Fruit fly (Drosophila melanogaster) whole organism, prepupa: ENCODE measurements around the gene Phf5a.
A peak's percentile ranks its signal among the peaks of the same experiment; 100 is the strongest.

Experiments
- CG10631 ChIP-seq: fragments of 200-800 bp; sonication (Bioruptor generic); optimal IDR thresholded peaks from 2 replicates; lab custom pipeline; 2016; ENCODE audit warnings: missing biosample characterization, missing genetic modification characterization
- CG10669 ChIP-seq: fragments of 200-800 bp; sonication (Bioruptor generic); optimal IDR thresholded peaks from 3 replicates; lab custom pipeline; 2018; ENCODE audit warnings: missing biosample characterization, mild to moderate bottlenecking, missing genetic modification characterization, moderate library complexity
- CG11294 ChIP-seq: fragments of 200-800 bp; sonication (Bioruptor generic); IDR thresholded peaks from 2 replicates; pipeline ENCODE4 v1.3.6; 2022; ENCODE audit warnings: missing biosample characterization, missing genetic modification characterization
- CG11762 ChIP-seq: fragments of 200-800 bp; sonication (Bioruptor generic); optimal IDR thresholded peaks from 3 replicates; lab custom pipeline; 2016; ENCODE audit warnings: missing biosample characterization, missing genetic modification characterization; ENCODE audit not compliant: insufficient read depth
- CG11902 ChIP-seq: fragments of 200-800 bp; sonication (Bioruptor generic); optimal IDR thresholded peaks from 3 replicates; lab custom pipeline; 2016; ENCODE audit warnings: missing biosample characterization, missing genetic modification characterization
- CG1621 ChIP-seq: fragments of 200-800 bp; sonication (Bioruptor generic); optimal IDR thresholded peaks from 3 replicates; lab custom pipeline; 2018; ENCODE audit warnings: missing biosample characterization, mild to moderate bottlenecking, missing genetic modification characterization
- CG16779 ChIP-seq: fragments of 200-800 bp; sonication (Bioruptor generic); optimal IDR thresholded peaks from 3 replicates; lab custom pipeline; 2017; ENCODE audit warnings: missing biosample characterization, mild to moderate bottlenecking, missing genetic modification characterization
- CG3032 ChIP-seq: fragments of 200-800 bp; optimal IDR thresholded peaks from 2 replicates; lab custom pipeline; 2019; ENCODE audit warnings: missing biosample characterization, mild to moderate bottlenecking, missing genetic modification characterization, moderate library complexity
- CG31627 ChIP-seq: fragments of 200-800 bp; sonication (Bioruptor generic); optimal IDR thresholded peaks from 3 replicates; lab custom pipeline; 2016; ENCODE audit warnings: missing biosample characterization, missing genetic modification characterization
- CG32006 ChIP-seq: fragments of 200-800 bp; sonication (Bioruptor generic); optimal IDR thresholded peaks from 3 replicates; lab custom pipeline; 2017; ENCODE audit warnings: missing biosample characterization, mild to moderate bottlenecking, missing genetic modification characterization
- CG34406 ChIP-seq: fragments of 200-800 bp; sonication (Bioruptor generic); optimal IDR thresholded peaks from 3 replicates; lab custom pipeline; 2016; ENCODE audit warnings: missing biosample characterization, missing genetic modification characterization
- CG3919 ChIP-seq: fragments of 200-800 bp; sonication (Bioruptor generic); optimal IDR thresholded peaks from 3 replicates; lab custom pipeline; 2016; ENCODE audit warnings: missing biosample characterization, missing genetic modification characterization
- CG6163 ChIP-seq: fragments of 200-800 bp; sonication (Bioruptor generic); IDR thresholded peaks from 3 replicates; pipeline ENCODE4 v1.3.6; 2022; ENCODE audit warnings: missing biosample characterization, missing genetic modification characterization
- CG6276 ChIP-seq: fragments of 200-800 bp; sonication (Bioruptor generic); optimal IDR thresholded peaks from 2 replicates; lab custom pipeline; 2017; ENCODE audit warnings: missing biosample characterization, mild to moderate bottlenecking, missing genetic modification characterization
- CG6792 ChIP-seq: fragments of 200-800 bp; sonication (Bioruptor generic); optimal IDR thresholded peaks from 3 replicates; lab custom pipeline; 2016; ENCODE audit warnings: missing biosample characterization, missing genetic modification characterization
- CG6854 ChIP-seq: fragments of 200-800 bp; sonication (Bioruptor generic); optimal IDR thresholded peaks from 2 replicates; lab custom pipeline; 2017; ENCODE audit warnings: missing biosample characterization, mild to moderate bottlenecking, missing genetic modification characterization
- CG7368 ChIP-seq: fragments of 200-800 bp; sonication (Bioruptor generic); optimal IDR thresholded peaks from 3 replicates; lab custom pipeline; 2016; ENCODE audit warnings: missing biosample characterization, missing genetic modification characterization
- CG8119 ChIP-seq: fragments of 200-800 bp; sonication (Bioruptor generic); IDR thresholded peaks from 3 replicates; pipeline ENCODE4 v1.3.6; 2022; ENCODE audit warnings: missing biosample characterization, missing genetic modification characterization
- CG8632 ChIP-seq: fragments of 200-800 bp; sonication (Bioruptor generic); optimal IDR thresholded peaks from 3 replicates; lab custom pipeline; 2016; ENCODE audit warnings: missing biosample characterization, missing genetic modification characterization
- CG9139 ChIP-seq: fragments of 200-800 bp; sonication (Bioruptor generic); optimal IDR thresholded peaks from 3 replicates; lab custom pipeline; 2017; ENCODE audit warnings: missing biosample characterization, mild to moderate bottlenecking, missing genetic modification characterization
- Eip78C ChIP-seq: fragments of 200-800 bp; sonication (Bioruptor generic); peaks from one replicate; lab custom pipeline; 2016; ENCODE audit warnings: missing biosample characterization, missing genetic modification characterization
- Ets21C ChIP-seq: fragments of 200-800 bp; sonication (Bioruptor generic); optimal IDR thresholded peaks from 3 replicates; lab custom pipeline; 2016; ENCODE audit warnings: missing biosample characterization, missing genetic modification characterization
- Ets96B ChIP-seq: fragments of 200-800 bp; optimal IDR thresholded peaks from 2 replicates; lab custom pipeline; 2019; ENCODE audit warnings: missing biosample characterization, mild to moderate bottlenecking, missing genetic modification characterization, moderate library complexity
- Gug ChIP-seq: fragments of 200-800 bp; sonication (Bioruptor generic); IDR thresholded peaks from 2 replicates; pipeline ENCODE4 v1.3.6; 2022; ENCODE audit warnings: missing biosample characterization, missing genetic modification characterization
- Hr39 ChIP-seq: fragments of 200-800 bp; sonication (Bioruptor generic); optimal IDR thresholded peaks from 2 replicates; lab custom pipeline; 2016; ENCODE audit warnings: missing biosample characterization, missing genetic modification characterization
- Hr4 ChIP-seq: fragments of 200-800 bp; sonication (Bioruptor generic); optimal IDR thresholded peaks from 3 replicates; lab custom pipeline; 2016; ENCODE audit warnings: missing biosample characterization, missing genetic modification characterization
- Met ChIP-seq: fragments of 200-800 bp; sonication (Bioruptor generic); optimal IDR thresholded peaks from 3 replicates; lab custom pipeline; 2016; ENCODE audit warnings: missing biosample characterization, missing genetic modification characterization
- OdsH ChIP-seq: fragments of 200-800 bp; sonication (Bioruptor generic); optimal IDR thresholded peaks from 3 replicates; lab custom pipeline; 2016; ENCODE audit warnings: missing biosample characterization, missing genetic modification characterization
- Sox102F ChIP-seq: fragments of 200-800 bp; sonication (Bioruptor generic); optimal IDR thresholded peaks from 2 replicates; lab custom pipeline; 2016; ENCODE audit warnings: missing biosample characterization, mild to moderate bottlenecking, missing genetic modification characterization
- Sox14 ChIP-seq: fragments of 200-800 bp; sonication (Bioruptor generic); optimal IDR thresholded peaks from 3 replicates; lab custom pipeline; 2016; ENCODE audit warnings: missing biosample characterization, missing genetic modification characterization
- Sox15 ChIP-seq: fragments of 200-800 bp; sonication (Bioruptor generic); optimal IDR thresholded peaks from 3 replicates; lab custom pipeline; 2016; ENCODE audit warnings: missing biosample characterization, missing genetic modification characterization
- achi ChIP-seq: fragments of 200-800 bp; sonication (Bioruptor generic); optimal IDR thresholded peaks from 3 replicates; lab custom pipeline; 2016; ENCODE audit warnings: missing biosample characterization, missing genetic modification characterization
- acj6 ChIP-seq: fragments of 200-800 bp; sonication (Bioruptor generic); optimal IDR thresholded peaks from 3 replicates; lab custom pipeline; 2016; ENCODE audit warnings: missing biosample characterization, missing genetic modification characterization
- cyc ChIP-seq: fragments of 200-800 bp; sonication (Bioruptor generic); optimal IDR thresholded peaks from 3 replicates; lab custom pipeline; 2016; ENCODE audit warnings: missing biosample characterization, missing genetic modification characterization
- dsx ChIP-seq: fragments of 200-800 bp; optimal IDR thresholded peaks from 3 replicates; lab custom pipeline; 2019; ENCODE audit warnings: missing biosample characterization, mild to moderate bottlenecking, missing genetic modification characterization, moderate library complexity; ENCODE audit not compliant: poor library complexity, severe bottlenecking
- esn ChIP-seq: fragments of 200-800 bp; sonication (Bioruptor generic); optimal IDR thresholded peaks from 2 replicates; lab custom pipeline; 2016; ENCODE audit warnings: missing biosample characterization, mild to moderate bottlenecking, missing genetic modification characterization, moderate library complexity
- fd85E ChIP-seq: fragments of 200-800 bp; sonication (Bioruptor generic); optimal IDR thresholded peaks from 3 replicates; lab custom pipeline; 2016; ENCODE audit warnings: missing biosample characterization, missing genetic modification characterization
- fkh ChIP-seq: fragments of 200-800 bp; sonication (Bioruptor generic); optimal IDR thresholded peaks from 3 replicates; lab custom pipeline; 2017; ENCODE audit warnings: missing biosample characterization, mild to moderate bottlenecking, missing genetic modification characterization, moderate library complexity
- lz ChIP-seq: fragments of 200-800 bp; sonication (Bioruptor generic); optimal IDR thresholded peaks from 3 replicates; lab custom pipeline; 2016; ENCODE audit warnings: missing biosample characterization, missing genetic modification characterization
- net ChIP-seq: fragments of 200-800 bp; sonication (Bioruptor generic); optimal IDR thresholded peaks from 3 replicates; lab custom pipeline; 2016; ENCODE audit warnings: missing biosample characterization, missing genetic modification characterization
- pdm3 ChIP-seq: fragments of 200-800 bp; sonication (Bioruptor generic); optimal IDR thresholded peaks from 3 replicates; lab custom pipeline; 2016; ENCODE audit warnings: missing biosample characterization, missing genetic modification characterization
- spab ChIP-seq: fragments of 200-800 bp; sonication (Bioruptor generic); optimal IDR thresholded peaks from 2 replicates; lab custom pipeline; 2017; ENCODE audit warnings: missing biosample characterization, mild to moderate bottlenecking, missing genetic modification characterization, missing genetic modification reagents
- svp ChIP-seq: fragments of 200-800 bp; sonication (Bioruptor generic); peaks from one replicate; lab custom pipeline; 2016; ENCODE audit warnings: missing biosample characterization, missing genetic modification characterization
- topi ChIP-seq: fragments of 200-800 bp; sonication (Bioruptor generic); optimal IDR thresholded peaks from 3 replicates; lab custom pipeline; 2016; ENCODE audit warnings: missing biosample characterization, missing genetic modification characterization
- vri ChIP-seq: fragments of 200-800 bp; sonication (Bioruptor generic); optimal IDR thresholded peaks from 3 replicates; lab custom pipeline; 2016; ENCODE audit warnings: missing biosample characterization, mild to moderate bottlenecking, missing genetic modification characterization

Phf5a gene

dm6 chr2L:6494405-6494816, 3.8 kb upstream of the Phf5a start, which contains the start of gene CG9547 (continued):
- no peak for TF ChIP-seq Hr39 (GFP tag; lab: Kevin White, UChicago)
- no peak for TF ChIP-seq Sox15
- no peak for TF ChIP-seq CG11294
- no peak for TF ChIP-seq CG8119
- TF ChIP-seq topi (GFP tag; lab: Kevin White, UChicago): no peak
- TF ChIP-seq lz: no peak
- TF ChIP-seq Ets96B (tag; lab: Kevin White, UChicago): no peak
- TF ChIP-seq CG10669 (GFP tag; lab: Kevin White, UChicago): no peak
- no peak for TF ChIP-seq CG11902 (GFP tag; lab: Kevin White, UChicago)
- TF ChIP-seq CG7368 (GFP tag; lab: Kevin White, UChicago): no peak
- no peak for TF ChIP-seq Met (GFP tag; lab: Kevin White, UChicago)
- no peak for TF ChIP-seq fd85E (GFP tag; lab: Kevin White, UChicago)
- TF ChIP-seq Gug (GFP tag; lab: Robert Waterston, UW): no peak
- TF ChIP-seq CG11762 (GFP tag; lab: Kevin White, UChicago): no peak

dm6 chr2L:6488676-6489140, 1.9 kb downstream of the Phf5a start, which contains the start of the genes KFase and epsilonCOP:
Gene KFase (minus strand): TSS chr2L:6488756.
Gene epsilonCOP (plus strand): TSS chr2L:6489090.
- TF ChIP-seq Sox102F (no peak), CG9139 (GFP tag; lab: Kevin White, UChicago) (no peak), topi (GFP tag; lab: Kevin White, UChicago) (peak; percentile 45), CG34406 (GFP tag; lab: Kevin White, UChicago) (peak; percentile 41), Gug (GFP tag; lab: Robert Waterston, UW) (no peak), Eip78C (GFP tag; lab: Kevin White, UChicago) (peak; percentile 84), CG31627 (GFP tag; lab: Kevin White, UChicago) (peak; percentile 50), lz (peak; percentile 47), CG8119 (no peak), acj6 (no peak), CG1621 (tag; lab: Kevin White, UChicago) (peak; percentile 31), cyc (peak; percentile 64), Sox15 (peak; percentile 8), spab (no peak), Hr39 (GFP tag; lab: Kevin White, UChicago) (peak; percentile 57), net (GFP tag; lab: Kevin White, UChicago) (no peak), pdm3 (GFP tag; lab: Kevin White, UChicago) (peak; percentile 57), CG6276 (GFP tag; lab: Kevin White, UChicago) (no peak), CG3919 (GFP tag; lab: Kevin White, UChicago) (peak; percentile 67), svp (no peak), vri (GFP tag; lab: Kevin White, UChicago) (no peak), fkh (GFP tag; lab: Kevin White, UChicago) (peak; percentile 69), achi (GFP tag; lab: Kevin White, UChicago) (peak; percentile 36), CG3032 (tag; lab: Kevin White, UChicago) (peak; percentile 22), Ets21C (GFP tag; lab: Kevin White, UChicago) (peak; percentile 23), CG6163 (0 out of 3 replicates have a peak, but pooled peaks have one; percentile 47), CG10631 (peak; percentile 45), CG32006 (GFP tag; lab: Kevin White, UChicago) (peak; percentile 19), Sox14 (GFP tag; lab: Kevin White, UChicago) (no peak), CG8632 (GFP tag; lab: Kevin White, UChicago) (peak; percentile 2), CG16779 (tag; lab: Kevin White, UChicago) (no peak), fd85E (GFP tag; lab: Kevin White, UChicago) (no peak), esn (GFP tag; lab: Kevin White, UChicago) (peak; percentile 63), CG6854 (GFP tag; lab: Kevin White, UChicago) (no peak), dsx (GFP tag; lab: Kevin White, UChicago) (peak; percentile 22), CG6792 (GFP tag; lab: Kevin White, UChicago) (peak; percentile 22), OdsH (GFP tag; lab: Kevin White, UChicago) (peak; percentile 59), Hr4 (GFP tag; lab: Kevin White, UChicago) (no peak)
- TF ChIP-seq, all 60 proteins: peak for 23
